Fruit fly (Drosophila melanogaster): ENCODE results near the gene btd.

Gene btd

DNA sequence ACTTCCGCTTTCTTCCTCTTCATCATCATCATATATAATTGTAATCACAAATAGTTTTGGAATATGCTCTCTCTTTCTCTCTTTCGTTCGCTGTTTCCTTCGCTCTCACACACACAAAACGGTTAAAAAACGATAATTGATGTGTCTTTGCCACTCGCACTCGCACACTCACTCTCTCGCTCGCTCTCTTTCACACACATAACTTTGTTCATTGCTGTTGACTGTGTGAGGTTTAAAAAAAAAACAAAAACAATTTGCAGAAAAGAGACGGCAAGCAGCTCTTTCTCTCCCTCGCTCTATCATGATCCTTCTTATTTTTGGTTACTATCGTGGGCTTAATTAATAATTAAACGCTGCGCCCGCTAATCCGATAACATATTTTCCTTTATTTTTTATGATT is 27.5 kb upstream of the btd start (continued):
- TF ChIP-seq ems (GFP tag; optimal IDR thresholded peaks at IDR 0.05), result no peak
- TF ChIP-seq E2f2 (GFP tag; IDR thresholded peaks at IDR 0.05), result no peak

DNA sequence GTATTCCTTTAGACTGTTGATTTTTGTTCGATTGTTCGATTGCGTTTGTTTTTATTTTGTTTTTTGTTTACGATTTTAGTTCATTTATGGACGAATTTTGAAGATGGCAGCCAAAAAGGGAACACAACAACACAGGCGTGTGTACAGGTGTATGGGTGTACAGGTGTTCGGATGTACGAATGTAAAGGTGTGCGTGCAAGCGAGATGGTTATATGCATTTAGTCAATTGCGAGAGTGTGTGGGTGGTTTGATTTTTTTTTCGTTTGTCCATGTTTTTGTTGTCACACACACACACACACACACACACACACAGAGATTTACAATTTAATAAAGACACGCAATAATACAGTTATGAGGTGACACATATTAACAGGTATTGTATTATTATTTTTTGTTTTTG is 19.1 kb upstream of the btd start:
- TF ChIP-seq E2f1 (GFP tag; IDR thresholded peaks at IDR 0.05), result no peak
- no peak for TF ChIP-seq prd (optimal IDR thresholded peaks at IDR 0.05)
- TF ChIP-seq prd (GFP tag; IDR thresholded peaks at IDR 0.05), result no peak
- TF ChIP-seq Atf6 (GFP tag; IDR thresholded peaks at IDR 0.05), result no peak
- peak; percentile 35 for TF ChIP-seq nom (GFP tag; optimal IDR thresholded peaks at IDR 0.05)
- TF ChIP-seq CG15269 (tag; optimal IDR thresholded peaks at IDR 0.05), result no peak
- peak; percentile 25 for TF ChIP-seq CG8478 (optimal IDR thresholded peaks at IDR 0.05)
- TF ChIP-seq stc (GFP tag; IDR thresholded peaks at IDR 0.05), result no peak
- no peak for TF ChIP-seq CG7963 (GFP tag; IDR thresholded peaks at IDR 0.05; ENCODE audit: partially characterized antibody)
- TF ChIP-seq kah (GFP tag; optimal IDR thresholded peaks at IDR 0.05), result peak; percentile 11
- TF ChIP-seq ERR (GFP tag; optimal IDR thresholded peaks at IDR 0.05), result no peak
- peak; percentile 83 for TF ChIP-seq sqz (GFP tag; optimal IDR thresholded peaks at IDR 0.05)
- no peak for TF ChIP-seq CG4617 (GFP tag; optimal IDR thresholded peaks at IDR 0.05; ENCODE audit: borderline replicate concordance)
- peak; percentile 4 for TF ChIP-seq lbe (GFP tag; optimal IDR thresholded peaks at IDR 0.05)
- TF ChIP-seq exex (tag; optimal IDR thresholded peaks at IDR 0.05), result no peak
- TF ChIP-seq CG6854 (GFP tag; optimal IDR thresholded peaks at IDR 0.05), result no peak
- no peak for TF ChIP-seq CG17186 (GFP tag; optimal IDR thresholded peaks at IDR 0.05)
- TF ChIP-seq CG4360 (GFP tag; IDR thresholded peaks at IDR 0.05), result peak; percentile 91
- peak; percentile 44 for TF ChIP-seq gfzf (GFP tag; optimal IDR thresholded peaks at IDR 0.05)
- TF ChIP-seq Aef1 (GFP tag; IDR thresholded peaks at IDR 0.05), result peak; percentile 52; the same call in 2 of the 3 replicates
- TF ChIP-seq pum (GFP tag; optimal IDR thresholded peaks at IDR 0.05), result no peak
- TF ChIP-seq luna (GFP tag; optimal IDR thresholded peaks at IDR 0.05), result no peak
- TF ChIP-seq YL-1 (GFP tag; optimal IDR thresholded peaks at IDR 0.05), result peak; percentile 11
- TF ChIP-seq dpn (GFP tag; optimal IDR thresholded peaks at IDR 0.05), result no peak
- peak; percentile 71; the same call in 1 of the 2 replicates for TF ChIP-seq CG32772 (GFP tag; IDR thresholded peaks at IDR 0.05)
- TF ChIP-seq sr (GFP tag; IDR thresholded peaks at IDR 0.05), result peak; percentile 40; the same call in 1 of the 3 replicates
- no peak for TF ChIP-seq gcm (GFP tag; optimal IDR thresholded peaks at IDR 0.05)
- peak; percentile 85 for TF ChIP-seq cg (GFP tag; optimal IDR thresholded peaks at IDR 0.05)
- TF ChIP-seq CG10321 (GFP tag; IDR thresholded peaks at IDR 0.05), result peak; percentile 86
- no peak for TF ChIP-seq CG12744 (GFP tag; optimal IDR thresholded peaks at IDR 0.05)

DNA sequence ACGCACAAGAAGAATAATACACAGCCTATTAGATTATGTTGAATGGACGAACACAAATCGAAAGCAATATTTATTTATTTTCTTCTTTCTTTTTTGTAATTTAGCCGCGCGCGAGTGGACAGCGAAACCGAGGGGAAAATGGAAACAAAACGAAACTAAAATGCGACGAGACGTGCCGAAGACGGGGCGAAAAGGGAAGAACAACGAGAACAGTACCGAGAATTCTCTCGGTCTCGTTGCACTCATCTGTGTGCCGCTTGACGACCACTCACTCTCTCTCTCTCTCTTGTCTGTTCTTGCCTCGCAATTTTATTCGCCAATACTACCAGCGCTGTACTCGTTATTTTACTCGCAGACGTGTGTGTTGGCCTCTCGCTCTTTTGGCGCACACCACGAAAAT is 9.8 kb upstream of the btd start:
- TF ChIP-seq psq (GFP tag; optimal IDR thresholded peaks at IDR 0.05), result peak; percentile 68
- 0 out of 4 replicates have a peak, but pooled peaks have one; percentile 40 for TF ChIP-seq chinmo (GFP tag; IDR thresholded peaks at IDR 0.05; ENCODE audit: partially characterized antibody)
- peak; percentile 98 for TF ChIP-seq CG12155 (GFP tag; optimal IDR thresholded peaks at IDR 0.05)
- TF ChIP-seq YL-1 (GFP tag; optimal IDR thresholded peaks at IDR 0.05), result no peak
- TF ChIP-seq chm (GFP tag; IDR thresholded peaks at IDR 0.05), result 0 out of 2 replicates have a peak, but pooled peaks have one; percentile 38
- no peak for TF ChIP-seq sens (GFP tag)
- no peak for TF ChIP-seq Ets65A (GFP tag)
- peak; percentile 11; the same call in 1 of the 2 replicates for TF ChIP-seq ato (GFP tag; IDR thresholded peaks at IDR 0.05; ENCODE audit: partially characterized antibody)
- no peak for TF ChIP-seq aop (GFP tag; IDR thresholded peaks at IDR 0.05)
- peak; percentile 34 for TF ChIP-seq lbe (GFP tag; optimal IDR thresholded peaks at IDR 0.05)
- TF ChIP-seq Drgx (GFP tag; IDR thresholded peaks at IDR 0.05), result peak; percentile 77
- no peak for TF ChIP-seq Six4 (GFP tag; optimal IDR thresholded peaks at IDR 0.05)
- TF ChIP-seq lov (optimal IDR thresholded peaks at IDR 0.05), result peak; percentile 56
- no peak for TF ChIP-seq lov (GFP tag; IDR thresholded peaks at IDR 0.05)
- TF ChIP-seq bsh (GFP tag; optimal IDR thresholded peaks at IDR 0.05), result peak in 1 of 2 experiments; percentile 66
- no peak for TF ChIP-seq knrl (GFP tag; IDR thresholded peaks at IDR 0.05; ENCODE audit: partially characterized antibody)
- TF ChIP-seq CG3163 (GFP tag; optimal IDR thresholded peaks at IDR 0.05), result no peak
- TF ChIP-seq CG4360 (GFP tag; IDR thresholded peaks at IDR 0.05), result no peak; the same call in 1 of the 2 replicates
- TF ChIP-seq insv (GFP tag; optimal IDR thresholded peaks at IDR 0.05), result no peak
- TF ChIP-seq crol (GFP tag; IDR thresholded peaks at IDR 0.05), result peak; percentile 81
- TF ChIP-seq CG16779 (GFP tag; IDR thresholded peaks at IDR 0.05), result no peak
- TF ChIP-seq hbn (GFP tag; IDR thresholded peaks at IDR 0.05; ENCODE audit: partially characterized antibody), result 0 out of 2 replicates have a peak, but pooled peaks have one; percentile 20
- TF ChIP-seq nom (GFP tag; optimal IDR thresholded peaks at IDR 0.05), result peak; percentile 86
